Fruit fly (Drosophila melanogaster) S2 (cell line): ENCODE results near the gene CG18585.

ENCODE experiments used
- CG8478 ChIP-seq: fragments of >200 bp; optimal IDR thresholded peaks from 2 replicates; lab custom pipeline; 2018
- CTCF ChIP-seq, 2 experiments: fragments of >200 bp; optimal IDR thresholded peaks; 2 replicates each; lab custom pipeline; 2018

- TF ChIP-seq CG8478 (lab: Kevin White, UChicago), result no peak
- TF ChIP-seq CTCF (optimal IDR thresholded peaks at IDR 0.05; lab: Kevin White, UChicago), result no peak
These were observed 35.6 kb upstream of the CG18585 start, which contains the start of gene CG13795 for dm6 chr2L:7726268-7726997.
